Worm (Caenorhabditis elegans): Measurements from ENCODE around the gene pus-1.

DNA sequence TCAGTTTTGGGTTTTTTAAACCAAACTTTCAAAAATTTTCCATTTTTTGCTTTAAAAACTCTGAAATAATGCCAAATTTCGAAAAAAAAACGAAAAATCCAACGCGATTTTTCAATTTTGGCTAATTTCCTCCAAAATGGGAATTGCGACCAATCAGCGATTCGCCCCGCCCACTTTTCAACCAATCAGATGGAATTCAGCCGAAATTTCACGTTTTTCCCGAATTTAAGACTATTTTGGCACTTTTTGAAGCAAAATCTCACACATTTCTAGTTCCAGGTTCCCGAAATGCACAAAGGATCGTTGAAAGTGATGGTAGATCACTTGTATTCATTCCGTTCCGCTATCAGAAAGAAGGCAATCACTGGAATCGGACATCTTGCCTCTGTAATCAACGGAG, 10.0 kb upstream of the pus-1 start:
- TF ChIP-seq ztf-29 (GFP tag; IDR thresholded peaks at IDR 0.05) (no peak), ztf-23 (GFP tag; IDR thresholded peaks at IDR 0.05) (no peak), tab-1 (GFP tag; IDR thresholded peaks at IDR 0.05) (no peak), T22C8.4 (GFP tag; IDR thresholded peaks at IDR 0.05) (no peak)
